Worm (Caenorhabditis elegans): ENCODE data around the gene clec-59.
"Not testable (repeated sequence)": the region's sequence is repeated elsewhere in the genome, so short reads cannot be mapped to it uniquely, and the experiment has no call there.

Gene clec-59

DNA sequence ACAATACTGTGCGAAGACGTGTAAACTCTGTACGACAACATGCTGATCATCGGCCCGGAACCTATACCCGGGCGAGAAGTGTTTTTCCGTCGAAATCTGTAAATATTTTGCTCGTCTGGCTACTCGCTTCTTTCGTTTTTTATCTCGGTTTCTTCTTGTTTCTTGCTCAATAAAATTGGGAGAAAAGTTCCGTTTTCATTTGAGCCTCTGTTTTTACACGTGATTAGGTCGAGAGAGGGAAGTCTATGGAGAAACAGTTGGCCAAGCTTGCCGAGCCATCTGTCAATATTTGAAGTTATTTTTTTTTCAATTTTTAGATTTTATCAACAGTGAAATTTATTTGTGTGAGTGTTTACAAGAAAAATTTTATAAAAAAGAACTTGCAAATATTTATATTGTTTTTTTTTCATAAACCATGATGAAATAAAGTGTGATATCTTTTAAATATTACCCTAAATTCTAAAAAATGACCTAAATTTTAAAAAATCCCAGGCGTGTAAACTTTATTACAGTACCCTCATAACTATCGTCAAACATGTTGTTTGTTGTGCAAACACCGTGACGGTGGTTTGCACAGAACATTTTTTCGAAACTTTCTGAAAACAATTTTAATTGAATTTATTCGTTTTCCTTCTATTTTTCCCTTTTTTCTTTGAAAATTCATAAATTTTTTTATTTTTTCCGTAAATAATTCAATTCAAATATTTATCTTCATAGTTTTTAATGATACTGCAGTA is 34.1 kb downstream of the clec-59 start:
- TF ChIP-seq ama-1 (optimal IDR thresholded peaks at IDR 0.05) (no peak), tbx-11 (GFP tag; IDR thresholded peaks at IDR 0.05) (no peak), ceh-36 (tag; optimal IDR thresholded peaks at IDR 0.05) (no peak), ceh-13 (GFP tag; optimal IDR thresholded peaks at IDR 0.05) (no peak), F13C5.2 (tag; optimal IDR thresholded peaks at IDR 0.05) (no peak), pes-1 (GFP tag; IDR thresholded peaks at IDR 0.05) (no peak), tbx-37 (GFP tag; conservative IDR thresholded peaks at IDR 0.05) (no peak), ets-7 (tag; optimal IDR thresholded peaks at IDR 0.05) (no peak), sea-1 (GFP tag; conservative IDR thresholded peaks at IDR 0.05) (no peak), flt-1 (GFP tag; IDR thresholded peaks at IDR 0.05) (no peak), tra-4 (tag; optimal IDR thresholded peaks at IDR 0.05) (no peak), hnd-1 (tag; optimal IDR thresholded peaks at IDR 0.05) (no peak)

DNA sequence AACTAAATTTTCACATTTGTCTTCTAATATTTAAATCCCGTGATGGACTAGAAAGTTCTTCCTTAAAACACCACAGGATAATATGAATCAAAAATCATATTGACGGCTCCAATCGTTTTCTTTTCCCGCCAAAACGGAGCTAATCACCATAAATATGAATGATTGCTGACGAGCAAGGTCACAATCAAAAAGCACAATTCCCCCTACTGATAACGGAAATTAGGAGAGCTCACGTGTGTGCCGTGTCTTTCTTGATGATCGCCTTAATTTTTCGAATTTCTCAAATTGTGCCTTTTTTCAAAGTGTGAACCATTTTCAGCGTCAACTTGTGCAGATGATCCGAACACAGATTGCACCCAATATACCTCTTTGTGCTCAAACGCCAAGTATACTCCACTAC is 35.4 kb downstream of the clec-59 start:
- TF ChIP-seq aly-1 (tag; optimal IDR thresholded peaks at IDR 0.05) (no peak), sea-1 (GFP tag; conservative IDR thresholded peaks at IDR 0.05) (no peak), ets-7 (tag; optimal IDR thresholded peaks at IDR 0.05) (no peak), flt-1 (GFP tag; IDR thresholded peaks at IDR 0.05) (no peak), tbx-11 (GFP tag; IDR thresholded peaks at IDR 0.05) (no peak), scrt-1 (GFP tag; IDR thresholded peaks at IDR 0.05) (no peak)

DNA sequence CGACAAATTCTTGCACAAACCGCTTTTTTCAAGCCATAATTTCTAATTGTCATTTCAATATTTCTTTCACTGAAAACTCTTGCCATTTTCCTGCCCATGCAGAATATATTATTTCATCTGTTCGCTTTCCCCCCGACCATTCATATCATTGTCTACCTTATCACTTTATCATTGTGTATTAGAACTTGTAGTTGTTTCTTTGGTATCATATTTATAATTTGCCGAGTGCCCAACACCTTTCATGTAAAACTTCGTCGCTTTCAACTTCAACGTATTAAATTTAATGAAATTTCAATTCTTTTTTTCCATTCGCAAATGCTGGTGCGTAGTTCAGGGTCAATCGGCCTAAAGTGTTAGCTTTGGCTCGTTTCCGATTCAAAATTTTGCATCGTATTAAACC is 36.4 kb downstream of the clec-59 start, which contains the start of gene ZK673.1:
Gene ZK673.1, plus strand, starts transcription at position 301 of the 400 bp plus-strand sequence.
- not testable (repeated sequence) for TF ChIP-seq ceh-13 (GFP tag; optimal IDR thresholded peaks at IDR 0.05); hnd-1 (tag; optimal IDR thresholded peaks at IDR 0.05); scrt-1 (GFP tag; IDR thresholded peaks at IDR 0.05)

DNA sequence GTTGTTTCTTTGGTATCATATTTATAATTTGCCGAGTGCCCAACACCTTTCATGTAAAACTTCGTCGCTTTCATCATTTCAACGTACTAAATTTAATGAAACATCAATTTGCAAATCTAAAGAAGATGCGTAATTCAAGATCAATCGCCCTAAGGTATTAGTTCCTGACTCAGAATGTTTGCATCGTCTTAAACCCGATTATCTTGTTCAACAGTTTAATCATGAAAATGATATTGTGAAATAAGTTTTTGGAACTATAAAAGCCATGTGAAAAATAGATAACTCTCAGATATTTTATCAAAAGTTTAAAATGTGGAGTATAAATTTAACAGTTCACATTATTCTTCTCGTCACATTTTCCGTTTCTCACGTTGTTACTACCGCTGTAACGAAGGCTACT is 39.3 kb downstream of the clec-59 start, which contains the start of gene E04D5.4:
Gene E04D5.4, plus strand, starts transcription at position 301 of the 400 bp plus-strand sequence.
- no peak for TF ChIP-seq ceh-36 (tag; optimal IDR thresholded peaks at IDR 0.05)
- no peak for TF ChIP-seq ceh-13 (GFP tag; optimal IDR thresholded peaks at IDR 0.05)
- TF ChIP-seq sea-1 (GFP tag; conservative IDR thresholded peaks at IDR 0.05): no peak
- no peak for TF ChIP-seq tbx-11 (GFP tag; IDR thresholded peaks at IDR 0.05)
- no peak for TF ChIP-seq F13C5.2 (tag; optimal IDR thresholded peaks at IDR 0.05)
- no peak for TF ChIP-seq pes-1 (GFP tag; IDR thresholded peaks at IDR 0.05)
- TF ChIP-seq tbx-37 (GFP tag; conservative IDR thresholded peaks at IDR 0.05): no peak
- no peak for TF ChIP-seq ama-1 (optimal IDR thresholded peaks at IDR 0.05)
- TF ChIP-seq hmbx-1 (tag; optimal IDR thresholded peaks at IDR 0.05): no peak
- TF ChIP-seq hmg-4 (GFP tag; optimal IDR thresholded peaks at IDR 0.05): no peak
- TF ChIP-seq ets-7 (tag; optimal IDR thresholded peaks at IDR 0.05): no peak
- no peak for TF ChIP-seq flt-1 (GFP tag; IDR thresholded peaks at IDR 0.05)

DNA sequence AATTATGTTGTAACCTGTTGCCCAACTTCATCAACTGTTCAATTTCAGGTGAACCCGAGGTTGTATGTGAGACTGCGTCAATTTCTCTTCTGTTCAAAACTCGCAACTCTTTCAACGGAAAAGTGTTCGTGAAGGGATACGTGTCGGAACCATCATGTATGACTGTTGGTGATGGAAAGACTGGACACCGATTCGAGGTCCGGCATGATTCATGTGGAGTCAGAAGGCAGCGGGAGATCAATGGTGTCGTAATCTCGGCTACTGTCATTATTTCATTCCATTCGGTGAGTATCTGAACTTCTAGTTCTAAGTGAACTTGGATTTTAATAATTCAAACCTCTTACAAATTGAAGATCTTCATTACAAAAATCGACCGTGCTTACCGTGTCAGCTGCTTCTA is 41.4 kb downstream of the clec-59 start:
- TF ChIP-seq tra-4 (tag; optimal IDR thresholded peaks at IDR 0.05) (no peak), ceh-36 (tag; optimal IDR thresholded peaks at IDR 0.05) (no peak)

DNA sequence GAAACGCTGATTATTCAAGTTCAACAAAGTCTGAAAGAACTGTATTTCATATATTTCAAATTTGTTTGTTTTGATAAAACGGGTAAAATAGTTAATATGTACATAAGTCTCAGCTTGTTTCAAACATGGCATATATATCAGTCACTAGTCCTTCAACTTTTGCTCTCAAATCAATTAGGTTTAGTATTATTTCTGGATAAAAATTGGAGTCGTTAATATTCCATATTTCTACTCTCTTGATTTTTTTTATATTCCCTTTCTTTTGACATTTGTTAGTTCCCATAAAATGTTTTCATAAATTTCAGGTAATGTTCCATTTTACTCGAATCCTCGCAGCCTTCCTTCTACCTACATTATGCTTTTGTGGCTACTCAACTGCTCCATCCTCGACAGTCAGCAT is 43.4 kb downstream of the clec-59 start, which contains the start of gene cut-4:
Gene cut-4, plus strand, starts transcription at position 301 of the 400 bp plus-strand sequence.
- no peak for TF ChIP-seq pes-1 (GFP tag; IDR thresholded peaks at IDR 0.05)
- no peak for TF ChIP-seq ceh-13 (GFP tag; optimal IDR thresholded peaks at IDR 0.05)
- TF ChIP-seq ama-1 (optimal IDR thresholded peaks at IDR 0.05): no peak
- TF ChIP-seq hmg-4 (GFP tag; optimal IDR thresholded peaks at IDR 0.05): no peak
- TF ChIP-seq B0310.2 (tag; optimal IDR thresholded peaks at IDR 0.05): no peak
- no peak for TF ChIP-seq aly-1 (tag; optimal IDR thresholded peaks at IDR 0.05)
- TF ChIP-seq ceh-36 (tag; optimal IDR thresholded peaks at IDR 0.05): no peak
- TF ChIP-seq F13C5.2 (tag; optimal IDR thresholded peaks at IDR 0.05): no peak
- TF ChIP-seq ets-7 (tag; optimal IDR thresholded peaks at IDR 0.05): no peak
- no peak for TF ChIP-seq tbx-11 (GFP tag; IDR thresholded peaks at IDR 0.05)
- no peak for TF ChIP-seq scrt-1 (GFP tag; IDR thresholded peaks at IDR 0.05)
- TF ChIP-seq flt-1 (GFP tag; IDR thresholded peaks at IDR 0.05): no peak
- TF ChIP-seq sea-1 (GFP tag; conservative IDR thresholded peaks at IDR 0.05): no peak
- TF ChIP-seq tra-4 (tag; optimal IDR thresholded peaks at IDR 0.05): no peak
- TF ChIP-seq hnd-1 (tag; optimal IDR thresholded peaks at IDR 0.05): no peak
- no peak for TF ChIP-seq tbx-37 (GFP tag; conservative IDR thresholded peaks at IDR 0.05)
- TF ChIP-seq hmbx-1 (tag; optimal IDR thresholded peaks at IDR 0.05): no peak
